Fruit fly (Drosophila melanogaster): ENCODE data around the gene CG31546.

CG31546 gene

dm6 chr3R:5606477-5606876 is 28.9 kb downstream of the CG31546 start, which contains the start of gene asl (continued):
- TF ChIP-seq ato (GFP tag; IDR thresholded peaks at IDR 0.05; ENCODE audit: partially characterized antibody) (no peak), Gsc (GFP tag; IDR thresholded peaks at IDR 0.05) (no peak), stc (GFP tag; IDR thresholded peaks at IDR 0.05) (peak; percentile 50; the same call in 1 of the 2 replicates), CG17328 (GFP tag; IDR thresholded peaks at IDR 0.05) (peak; percentile 57), da (GFP tag; optimal IDR thresholded peaks at IDR 0.05) (no peak), Asciz (GFP tag; optimal IDR thresholded peaks at IDR 0.05) (peak; percentile 36), ftz-f1 (GFP tag; optimal IDR thresholded peaks at IDR 0.05) (no peak), CG18476 (GFP tag; optimal IDR thresholded peaks at IDR 0.05) (peak; percentile 50), Ada2b (GFP tag; IDR thresholded peaks at IDR 0.05) (peak; percentile 49), cg (GFP tag; optimal IDR thresholded peaks at IDR 0.05) (peak; percentile 41), Fer3 (tag; optimal IDR thresholded peaks at IDR 0.05) (peak; percentile 60), C15 (GFP tag; IDR thresholded peaks at IDR 0.05) (no peak), Scr (GFP tag; IDR thresholded peaks at IDR 0.05; ENCODE audit: partially characterized antibody) (0 out of 2 replicates have a peak, but pooled peaks have one; percentile 20), Dip3 (GFP tag; optimal IDR thresholded peaks at IDR 0.05) (peak; percentile 73), CG12219 (GFP tag; optimal IDR thresholded peaks at IDR 0.05) (peak; percentile 19), onecut (GFP tag; IDR thresholded peaks at IDR 0.05) (peak; percentile 58), bab2 (GFP tag; optimal IDR thresholded peaks at IDR 0.05) (peak; percentile 36), GATAe (GFP tag; conservative IDR thresholded peaks at IDR 0.05) (no peak), CG9876 (GFP tag; optimal IDR thresholded peaks at IDR 0.05) (peak; percentile 19), NC2α (GFP tag; optimal IDR thresholded peaks at IDR 0.05) (no peak), BEAF-32 (GFP tag; optimal IDR thresholded peaks at IDR 0.05) (peak; percentile 53), sens (GFP tag) (peak; percentile 93), peb (GFP tag; IDR thresholded peaks at IDR 0.05) (no peak), MESR4 (GFP tag; optimal IDR thresholded peaks at IDR 0.05) (peak; percentile 58), pzg (GFP tag; optimal IDR thresholded peaks at IDR 0.05) (peak; percentile 85), CG15696 (tag; optimal IDR thresholded peaks at IDR 0.05) (peak; percentile 71), Dll (GFP tag; IDR thresholded peaks at IDR 0.05; ENCODE audit: partially characterized antibody) (no peak), CG12744 (GFP tag; optimal IDR thresholded peaks at IDR 0.05) (peak; percentile 32), wor (GFP tag; IDR thresholded peaks at IDR 0.05) (no peak), MBD-R2 (GFP tag; IDR thresholded peaks at IDR 0.05) (peak; percentile 86), CG1792 (GFP tag; optimal IDR thresholded peaks at IDR 0.05) (peak; percentile 24), shn (GFP tag; optimal IDR thresholded peaks at IDR 0.05) (peak; percentile 25), CG2202 (tag; optimal IDR thresholded peaks at IDR 0.05) (peak; percentile 48), gt (GFP tag; IDR thresholded peaks at IDR 0.05) (no peak), sr (GFP tag; IDR thresholded peaks at IDR 0.05) (no peak), CG8290 (GFP tag; optimal IDR thresholded peaks at IDR 0.05) (peak; percentile 86), CG8290 (tag; optimal IDR thresholded peaks at IDR 0.05) (peak in 1 of 2 experiments; percentile 77), CG10209 (GFP tag; optimal IDR thresholded peaks at IDR 0.05) (peak; percentile 44), CG7987 (GFP tag; optimal IDR thresholded peaks at IDR 0.05) (peak; percentile 38), CG17802 (tag; optimal IDR thresholded peaks at IDR 0.05) (peak; percentile 90), unc-4 (GFP tag; IDR thresholded peaks at IDR 0.05; ENCODE audit: partially characterized antibody) (no peak), CG5245 (GFP tag; optimal IDR thresholded peaks at IDR 0.05) (peak; percentile 16), cato (GFP tag; optimal IDR thresholded peaks at IDR 0.05; ENCODE audit: borderline replicate concordance) (no peak), Xrp1 (GFP tag; IDR thresholded peaks at IDR 0.05) (peak; percentile 56), CG6654 (GFP tag; optimal IDR thresholded peaks at IDR 0.05) (peak; percentile 38), CG32772 (GFP tag; IDR thresholded peaks at IDR 0.05) (0 out of 2 replicates have a peak, but pooled peaks have one; percentile 11), CG3847 (GFP tag; IDR thresholded peaks at IDR 0.05) (peak; percentile 55), CG10147 (GFP tag; optimal IDR thresholded peaks at IDR 0.05) (peak; percentile 27), tx (GFP tag; optimal IDR thresholded peaks at IDR 0.05) (peak; percentile 35), vnd (GFP tag; IDR thresholded peaks at IDR 0.05; ENCODE audit: partially characterized antibody) (no peak), Lim3 (GFP tag; IDR thresholded peaks at IDR 0.05) (no peak)
